Fruit fly (Drosophila melanogaster): ENCODE data around the gene jvl.
A peak's percentile ranks its signal among the peaks of the same experiment; 100 is the strongest.

The jvl gene

DNA sequence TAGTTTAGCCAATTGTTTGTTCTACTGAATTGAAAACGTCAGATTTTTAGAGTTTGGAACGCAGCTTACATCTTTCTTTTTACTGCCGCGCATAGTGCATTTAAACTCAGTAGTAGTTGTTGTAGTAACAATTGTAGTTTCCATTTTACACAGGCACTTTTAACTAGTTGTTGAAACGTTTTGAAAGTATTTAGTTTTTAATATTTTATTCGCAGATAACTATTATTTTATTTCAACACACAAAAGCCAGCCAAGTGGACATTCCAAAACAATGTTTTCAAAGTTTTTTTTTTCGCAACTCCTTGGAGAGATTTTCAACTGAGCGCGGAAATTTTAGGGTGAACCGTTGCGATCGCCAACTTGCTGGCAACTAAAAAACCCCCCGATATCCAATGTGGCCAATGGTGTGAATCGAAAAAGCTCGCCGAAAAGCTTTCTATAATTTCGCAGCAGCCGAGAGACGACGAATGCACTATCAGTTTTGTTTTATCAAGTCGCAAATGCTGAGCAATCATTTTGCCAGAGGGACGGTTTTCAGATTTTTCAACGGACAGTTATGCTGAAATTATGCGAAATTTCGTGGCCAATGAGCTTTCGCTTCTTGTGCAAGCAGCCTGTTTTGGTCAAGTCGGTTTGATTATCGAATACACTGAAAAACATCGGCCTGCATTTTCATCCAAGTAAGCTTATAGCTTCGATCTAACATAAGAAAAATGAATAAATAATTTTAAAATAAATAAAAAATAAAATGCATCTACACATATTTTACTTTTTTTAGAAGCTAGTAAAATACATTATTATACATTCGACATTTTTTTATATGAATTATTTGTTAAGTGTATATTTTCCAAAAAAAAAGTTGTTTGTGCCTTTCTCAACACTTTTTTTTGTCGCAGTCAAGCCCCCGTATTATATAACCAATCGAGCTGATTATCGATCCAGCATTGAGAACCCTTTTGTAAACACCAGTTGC is 12.4 kb upstream of the jvl start (continued):
- TF ChIP-seq CG18619 (GFP tag; optimal IDR thresholded peaks at IDR 0.05) (peak; percentile 3), CG15073 (GFP tag; optimal IDR thresholded peaks at IDR 0.05) (no peak), CG10267 (tag; optimal IDR thresholded peaks at IDR 0.05) (peak; percentile 37), ttk (GFP tag; IDR thresholded peaks at IDR 0.05) (0 out of 2 replicates have a peak, but pooled peaks have one; percentile 46), lola (GFP tag; optimal IDR thresholded peaks at IDR 0.05) (peak in 1 of 3 experiments; percentile 1), CG9727 (GFP tag; optimal IDR thresholded peaks at IDR 0.05) (peak; percentile 28), CG18599 (GFP tag; optimal IDR thresholded peaks at IDR 0.05) (peak; percentile 67), Spps (tag; optimal IDR thresholded peaks at IDR 0.05) (no peak), HmgD (GFP tag; optimal IDR thresholded peaks at IDR 0.05) (no peak), CG10462 (GFP tag; optimal IDR thresholded peaks at IDR 0.05) (no peak), CG10209 (GFP tag; optimal IDR thresholded peaks at IDR 0.05) (peak; percentile 20), abd-A (tag; optimal IDR thresholded peaks at IDR 0.05) (no peak), tio (GFP tag; optimal IDR thresholded peaks at IDR 0.05) (peak; percentile 30), cas (GFP tag; IDR thresholded peaks at IDR 0.05) (no peak), CG14441 (GFP tag; IDR thresholded peaks at IDR 0.05) (peak; percentile 51; the same call in 1 of the 2 replicates), ranshi (GFP tag; IDR thresholded peaks at IDR 0.05) (no peak), slbo (GFP tag; IDR thresholded peaks at IDR 0.05) (peak; percentile 68), cato (GFP tag; optimal IDR thresholded peaks at IDR 0.05; ENCODE audit: borderline replicate concordance) (no peak), Hr39 (optimal IDR thresholded peaks at IDR 0.05) (no peak), CG16815 (GFP tag; optimal IDR thresholded peaks at IDR 0.05) (no peak), Kr (GFP tag; optimal IDR thresholded peaks at IDR 0.05) (no peak), jing (GFP tag; optimal IDR thresholded peaks at IDR 0.05) (no peak), dmrt99B (tag; optimal IDR thresholded peaks at IDR 0.05) (peak; percentile 76), tin (GFP tag; optimal IDR thresholded peaks at IDR 0.05) (no peak), fd3F (GFP tag; optimal IDR thresholded peaks at IDR 0.05) (peak; percentile 52), vvl (GFP tag; IDR thresholded peaks at IDR 0.05) (peak; percentile 66), Meics (GFP tag; optimal IDR thresholded peaks at IDR 0.05) (peak; percentile 64), BtbVII (GFP tag; optimal IDR thresholded peaks at IDR 0.05) (peak; percentile 41), gce (GFP tag; IDR thresholded peaks at IDR 0.05) (0 out of 3 replicates have a peak, but pooled peaks have one; percentile 17), GATAe (GFP tag; conservative IDR thresholded peaks at IDR 0.05) (no peak), lab (GFP tag; optimal IDR thresholded peaks at IDR 0.05) (peak; percentile 64), CG17328 (GFP tag; IDR thresholded peaks at IDR 0.05) (peak; percentile 57; the same call in 1 of the 2 replicates), tup (GFP tag; optimal IDR thresholded peaks at IDR 0.05) (no peak), CG1233 (GFP tag; optimal IDR thresholded peaks at IDR 0.05) (peak; percentile 3), CG15601 (tag; optimal IDR thresholded peaks at IDR 0.05) (no peak), CG42726 (GFP tag; IDR thresholded peaks at IDR 0.05; ENCODE audit: partially characterized antibody) (no peak), zen2 (GFP tag; IDR thresholded peaks at IDR 0.05; ENCODE audit: partially characterized antibody) (no peak), CG14014 (GFP tag; IDR thresholded peaks at IDR 0.05) (no peak), E2f2 (GFP tag; IDR thresholded peaks at IDR 0.05) (peak; percentile 47), ind (GFP tag; optimal IDR thresholded peaks at IDR 0.05) (peak; percentile 47), CG9817 (tag; optimal IDR thresholded peaks at IDR 0.05) (no peak), sqz (GFP tag; optimal IDR thresholded peaks at IDR 0.05) (peak; percentile 44), CG17359 (tag; optimal IDR thresholded peaks at IDR 0.05) (peak; percentile 76), E2f1 (GFP tag; IDR thresholded peaks at IDR 0.05) (0 out of 2 replicates have a peak, but pooled peaks have one; percentile 25), CG10366 (GFP tag; IDR thresholded peaks at IDR 0.05) (peak; percentile 67), phol (tag; optimal IDR thresholded peaks at IDR 0.05) (peak; percentile 35), Eip74EF (GFP tag; optimal IDR thresholded peaks at IDR 0.05) (no peak)

Measured in whole organism, embryonic.